Worm (Caenorhabditis elegans) whole organism, L2 larva: ENCODE measurements around the gene Y54G2A.32.

ENCODE experiments used
- Y55F3AM.14 ChIP-seq: fragments of 200-800 bp; sonication (Bioruptor generic); optimal IDR thresholded peaks from 2 replicates; lab custom pipeline; 2018; ENCODE audit warnings: mild to moderate bottlenecking, missing genetic modification characterization, missing compliant biosample characterization
- alr-1 ChIP-seq: fragments of 150-350 bp; optimal IDR thresholded peaks from 2 replicates; lab custom pipeline; 2014; ENCODE audit warnings: missing biosample characterization, missing genetic modification characterization
- egl-27 ChIP-seq: sonication (generic microtip); optimal IDR thresholded peaks from 3 replicates; lab custom pipeline; 2017; ENCODE audit warnings: missing biosample characterization, missing genetic modification reagents, missing genetic modification characterization
- lsy-2 ChIP-seq, 2 experiments: fragments of 150-350 bp in 1 of 2; sonication (generic microtip) in 1 of 2; optimal IDR thresholded peaks; 2 replicates each; lab custom pipeline; 2014 to 2017; ENCODE audit warnings: missing biosample characterization in 2 of 2, missing genetic modification characterization in 2 of 2
- nhr-23 ChIP-seq: fragments of 150-350 bp; optimal IDR thresholded peaks from 2 replicates; lab custom pipeline; 2014; ENCODE audit warnings: missing biosample characterization, missing genetic modification reagents, missing genetic modification characterization

- no peak for TF ChIP-seq nhr-23 (tag; lab: Kevin White, UChicago)
- no peak for TF ChIP-seq egl-27 (tag; lab: Kevin White, UChicago)
- no peak for TF ChIP-seq Y55F3AM.14 (GFP tag; lab: Kevin White, UChicago)
- TF ChIP-seq lsy-2 (tag; optimal IDR thresholded peaks at IDR 0.05; lab: Kevin White, UChicago) = no peak
- TF ChIP-seq alr-1 (tag; lab: Kevin White, UChicago) = no peak
Observed at ce11 chrIV:2849269-2849668, 45.5 kb downstream of the Y54G2A.32 start.
